ENCODE assay signal across 1 fruit fly cellular context in genomic region chr3L:14190625-14191475, dm6.
A peak's percentile ranks its signal among the peaks of the same experiment; 100 is the strongest.
TF ChIP-seq lines count a peak whose summit lies in the region.

Gene nuf (plus strand): TSS chr3L:14190870.

TF ChIP-seq in whole organism, embryonic, 481 proteins besides CTCF, POLR2A, EP300 and RAD21 (continued from another document and continues in another):
- TF ChIP-seq CG17359 (tag; optimal IDR thresholded peaks at IDR 0.05; lab: Kevin White, UChicago) (peak; percentile 34), ATbp (GFP tag; optimal IDR thresholded peaks at IDR 0.05; lab: Kevin White, UChicago) (peak; percentile 59), H15 (GFP tag; IDR thresholded peaks at IDR 0.05; lab: Robert Waterston, UW) (no peak), Gsc (GFP tag; IDR thresholded peaks at IDR 0.05; lab: Robert Waterston, UW) (no peak), CG31388 (GFP tag; optimal IDR thresholded peaks at IDR 0.05; lab: Kevin White, UChicago) (no peak), Opbp (GFP tag; IDR thresholded peaks at IDR 0.05; lab: Robert Waterston, UW; ENCODE audit: partially characterized antibody) (no peak; the same call in 2 of the 3 replicates), bbx (GFP tag; IDR thresholded peaks at IDR 0.05; lab: Robert Waterston, UW; ENCODE audit: partially characterized antibody) (peak; percentile 62), vnd (GFP tag; IDR thresholded peaks at IDR 0.05; lab: Robert Waterston, UW; ENCODE audit: partially characterized antibody) (no peak), CG15514 (GFP tag; optimal IDR thresholded peaks at IDR 0.05; lab: Kevin White, UChicago) (peak; percentile 44), tll (GFP tag; optimal IDR thresholded peaks at IDR 0.05; lab: Kevin White, UChicago) (no peak), YL-1 (GFP tag; optimal IDR thresholded peaks at IDR 0.05; lab: Kevin White, UChicago) (peak; percentile 17), HLH3B (GFP tag; IDR thresholded peaks at IDR 0.05; lab: Robert Waterston, UW) (no peak), CG14667 (GFP tag; IDR thresholded peaks at IDR 0.05; lab: Robert Waterston, UW) (no peak), CG5245 (GFP tag; optimal IDR thresholded peaks at IDR 0.05; lab: Kevin White, UChicago) (no peak), al (GFP tag; IDR thresholded peaks at IDR 0.05; lab: Robert Waterston, UW) (no peak), tx (GFP tag; optimal IDR thresholded peaks at IDR 0.05; lab: Kevin White, UChicago) (no peak), CG9609 (GFP tag; optimal IDR thresholded peaks at IDR 0.05; lab: Kevin White, UChicago) (no peak), Ets97D (GFP tag; optimal IDR thresholded peaks at IDR 0.05; lab: Kevin White, UChicago) (peak; percentile 88), Awh (GFP tag; IDR thresholded peaks at IDR 0.05; lab: Robert Waterston, UW) (peak; percentile 80), Jarid2 (GFP tag; optimal IDR thresholded peaks at IDR 0.05; lab: Kevin White, UChicago) (peak; percentile 96), stwl (tag; optimal IDR thresholded peaks at IDR 0.05; lab: Kevin White, UChicago) (peak; percentile 48), klu (GFP tag; IDR thresholded peaks at IDR 0.05; lab: Robert Waterston, UW) (no peak), CG16813 (GFP tag; IDR thresholded peaks at IDR 0.05; lab: Robert Waterston, UW; ENCODE audit: partially characterized antibody) (no peak), Tbp (GFP tag; optimal IDR thresholded peaks at IDR 0.05; lab: Kevin White, UChicago) (no peak), CG31224 (GFP tag; IDR thresholded peaks at IDR 0.05; lab: Robert Waterston, UW) (no peak), CG3726 (GFP tag; IDR thresholded peaks at IDR 0.05; lab: Robert Waterston, UW) (no peak), CG4707 (GFP tag; optimal IDR thresholded peaks at IDR 0.05; lab: Kevin White, UChicago) (peak; percentile 11), CG2712 (tag; optimal IDR thresholded peaks at IDR 0.05; lab: Kevin White, UChicago) (peak; percentile 46), Xrp1 (GFP tag; IDR thresholded peaks at IDR 0.05; lab: Robert Waterston, UW) (0 out of 2 replicates have a peak, but pooled peaks have one; percentile 37), Max (GFP tag; optimal IDR thresholded peaks at IDR 0.05; lab: Kevin White, UChicago) (peak; percentile 7), CG17385 (GFP tag; optimal IDR thresholded peaks at IDR 0.05; lab: Kevin White, UChicago) (peak; percentile 62), CG17361 (GFP tag; IDR thresholded peaks at IDR 0.05; lab: Robert Waterston, UW) (no peak; the same call in 2 of the 3 replicates), ERR (GFP tag; optimal IDR thresholded peaks at IDR 0.05; lab: Kevin White, UChicago) (no peak), hb (GFP tag; IDR thresholded peaks at IDR 0.05; lab: Robert Waterston, UW; ENCODE audit: partially characterized antibody) (no peak; the same call in 2 of the 3 replicates), CG2875 (GFP tag; optimal IDR thresholded peaks at IDR 0.05; lab: Kevin White, UChicago) (peak; percentile 24), knrl (GFP tag; IDR thresholded peaks at IDR 0.05; lab: Robert Waterston, UW; ENCODE audit: partially characterized antibody) (no peak), eve (GFP tag; optimal IDR thresholded peaks at IDR 0.05; lab: Kevin White, UChicago) (peak in 1 of 2 experiments; percentile 50), lola (GFP tag; optimal IDR thresholded peaks at IDR 0.05; lab: Kevin White, UChicago) (no peak), CG7745 (tag; optimal IDR thresholded peaks at IDR 0.05; lab: Kevin White, UChicago) (no peak), her (GFP tag; optimal IDR thresholded peaks at IDR 0.05; lab: Kevin White, UChicago) (peak; percentile 35), CG7556 (GFP tag; optimal IDR thresholded peaks at IDR 0.05; lab: Kevin White, UChicago) (no peak), CG12391 (tag; optimal IDR thresholded peaks at IDR 0.05; lab: Kevin White, UChicago) (no peak), CG9437 (GFP tag; optimal IDR thresholded peaks at IDR 0.05; lab: Kevin White, UChicago) (peak; percentile 3), Nf-YC (tag; optimal IDR thresholded peaks at IDR 0.05; lab: Kevin White, UChicago) (peak; percentile 23), Mad (GFP tag; optimal IDR thresholded peaks at IDR 0.05; lab: Kevin White, UChicago) (peak; percentile 25), fd102C (GFP tag; optimal IDR thresholded peaks at IDR 0.05; lab: Kevin White, UChicago) (no peak), wek (GFP tag; optimal IDR thresholded peaks at IDR 0.05; lab: Kevin White, UChicago) (peak; percentile 60), CG3281 (GFP tag; optimal IDR thresholded peaks at IDR 0.05; lab: Kevin White, UChicago) (peak; percentile 85), wor (GFP tag; IDR thresholded peaks at IDR 0.05; lab: Robert Waterston, UW) (no peak), sim (GFP tag; IDR thresholded peaks at IDR 0.05; lab: Robert Waterston, UW) (no peak), kah (GFP tag; optimal IDR thresholded peaks at IDR 0.05; lab: Kevin White, UChicago) (peak; percentile 62), scrt (GFP tag; optimal IDR thresholded peaks at IDR 0.05; lab: Kevin White, UChicago) (peak; percentile 84), NC2α (GFP tag; optimal IDR thresholded peaks at IDR 0.05; lab: Kevin White, UChicago) (peak; percentile 83), Nf-YB (GFP tag; optimal IDR thresholded peaks at IDR 0.05; lab: Kevin White, UChicago) (peak; percentile 26), CG14710 (tag; optimal IDR thresholded peaks at IDR 0.05; lab: Kevin White, UChicago) (peak; percentile 24), h (optimal IDR thresholded peaks at IDR 0.05; lab: Kevin White, UChicago) (no peak), Atf-2 (GFP tag; optimal IDR thresholded peaks at IDR 0.05; lab: Kevin White, UChicago) (no peak), CG3847 (GFP tag; IDR thresholded peaks at IDR 0.05; lab: Robert Waterston, UW) (no peak), CG6272 (GFP tag; IDR thresholded peaks at IDR 0.05; lab: Robert Waterston, UW) (no peak), CG10147 (GFP tag; optimal IDR thresholded peaks at IDR 0.05; lab: Kevin White, UChicago) (peak; percentile 54), CG12236 (GFP tag; optimal IDR thresholded peaks at IDR 0.05; lab: Kevin White, UChicago) (no peak), CG4730 (GFP tag; IDR thresholded peaks at IDR 0.05; lab: Robert Waterston, UW) (no peak), dmrt11E (tag; optimal IDR thresholded peaks at IDR 0.05; lab: Kevin White, UChicago) (no peak), Scr (GFP tag; IDR thresholded peaks at IDR 0.05; lab: Robert Waterston, UW; ENCODE audit: partially characterized antibody) (no peak), CG8281 (tag; optimal IDR thresholded peaks at IDR 0.05; lab: Kevin White, UChicago) (no peak), Hand (GFP tag; optimal IDR thresholded peaks at IDR 0.05; lab: Kevin White, UChicago) (peak; percentile 44), CG2116 (GFP tag; optimal IDR thresholded peaks at IDR 0.05; lab: Kevin White, UChicago) (peak; percentile 42), bigmax (GFP tag; optimal IDR thresholded peaks at IDR 0.05; lab: Kevin White, UChicago) (peak; percentile 24), CG4424 (GFP tag; optimal IDR thresholded peaks at IDR 0.05; lab: Kevin White, UChicago) (no peak), CG10267 (tag; optimal IDR thresholded peaks at IDR 0.05; lab: Kevin White, UChicago) (peak; percentile 54), ro (GFP tag; IDR thresholded peaks at IDR 0.05; lab: Robert Waterston, UW) (no peak), bsh (GFP tag; optimal IDR thresholded peaks at IDR 0.05; lab: Kevin White, UChicago) (peak in 1 of 2 experiments; percentile 24), trh (GFP tag; optimal IDR thresholded peaks at IDR 0.05; lab: Kevin White, UChicago) (no peak), row (GFP tag; IDR thresholded peaks at IDR 0.05; lab: Robert Waterston, UW) (no peak), Bgb (GFP tag; IDR thresholded peaks at IDR 0.05; lab: Robert Waterston, UW; ENCODE audit: partially characterized antibody) (peak; percentile 64), BtbVII (GFP tag; optimal IDR thresholded peaks at IDR 0.05; lab: Kevin White, UChicago) (peak; percentile 82), sr (GFP tag; IDR thresholded peaks at IDR 0.05; lab: Robert Waterston, UW) (peak; percentile 70; the same call in 2 of the 3 replicates), Doc2 (GFP tag; IDR thresholded peaks at IDR 0.05; lab: Robert Waterston, UW) (no peak), CG10321 (GFP tag; IDR thresholded peaks at IDR 0.05; lab: Robert Waterston, UW) (no peak), CG34422 (GFP tag; IDR thresholded peaks at IDR 0.05; lab: Robert Waterston, UW) (peak; percentile 73; the same call in 2 of the 3 replicates), Mes4 (GFP tag; optimal IDR thresholded peaks at IDR 0.05; lab: Kevin White, UChicago) (peak; percentile 9), Bteb2 (GFP tag; optimal IDR thresholded peaks at IDR 0.05; lab: Kevin White, UChicago) (no peak), twi (tag; optimal IDR thresholded peaks at IDR 0.05; lab: Kevin White, UChicago) (no peak), CG3407 (GFP tag; optimal IDR thresholded peaks at IDR 0.05; lab: Kevin White, UChicago) (peak; percentile 8), Neu2 (GFP tag; optimal IDR thresholded peaks at IDR 0.05; lab: Kevin White, UChicago; ENCODE audit: borderline replicate concordance) (no peak), CG12659 (GFP tag; optimal IDR thresholded peaks at IDR 0.05; lab: Kevin White, UChicago) (peak; percentile 62), CG11504 (tag; optimal IDR thresholded peaks at IDR 0.05; lab: Kevin White, UChicago) (peak; percentile 8), ara (GFP tag; IDR thresholded peaks at IDR 0.05; lab: Robert Waterston, UW) (no peak), Dip3 (GFP tag; optimal IDR thresholded peaks at IDR 0.05; lab: Kevin White, UChicago) (no peak), CG7928 (GFP tag; optimal IDR thresholded peaks at IDR 0.05; lab: Kevin White, UChicago) (peak; percentile 44), fd96Cb (tag; optimal IDR thresholded peaks at IDR 0.05; lab: Kevin White, UChicago) (no peak), CG15696 (tag; optimal IDR thresholded peaks at IDR 0.05; lab: Kevin White, UChicago) (no peak), CHES-1-like (GFP tag; optimal IDR thresholded peaks at IDR 0.05; lab: Kevin White, UChicago) (peak; percentile 37), ato (GFP tag; IDR thresholded peaks at IDR 0.05; lab: Robert Waterston, UW; ENCODE audit: partially characterized antibody) (0 out of 2 replicates have a peak, but pooled peaks have one; percentile 17), pho (GFP tag; optimal IDR thresholded peaks at IDR 0.05; lab: Kevin White, UChicago) (no peak), D19A (tag; optimal IDR thresholded peaks at IDR 0.05; lab: Kevin White, UChicago) (no peak), CG10979 (tag; optimal IDR thresholded peaks at IDR 0.05; lab: Kevin White, UChicago) (peak; percentile 18), CG5180 (GFP tag; optimal IDR thresholded peaks at IDR 0.05; lab: Kevin White, UChicago) (peak; percentile 62), gce (GFP tag; IDR thresholded peaks at IDR 0.05; lab: Robert Waterston, UW) (peak; percentile 85; the same call in 2 of the 3 replicates), CG16779 (GFP tag; IDR thresholded peaks at IDR 0.05; lab: Robert Waterston, UW) (peak; percentile 21; the same call in 1 of the 2 replicates), CG34224 (GFP tag; IDR thresholded peaks at IDR 0.05; lab: Robert Waterston, UW; ENCODE audit: partially characterized antibody) (no peak), shn (GFP tag; optimal IDR thresholded peaks at IDR 0.05; lab: Kevin White, UChicago) (no peak), CG18599 (GFP tag; optimal IDR thresholded peaks at IDR 0.05; lab: Kevin White, UChicago) (peak; percentile 68), sob (GFP tag; IDR thresholded peaks at IDR 0.05; lab: Robert Waterston, UW) (peak; percentile 29; the same call in 1 of the 2 replicates), dysf (GFP tag; IDR thresholded peaks at IDR 0.05; lab: Robert Waterston, UW) (no peak), Six4 (GFP tag; optimal IDR thresholded peaks at IDR 0.05; lab: Kevin White, UChicago) (peak; percentile 41), CG3163 (GFP tag; optimal IDR thresholded peaks at IDR 0.05; lab: Kevin White, UChicago) (peak; percentile 33), Dll (GFP tag; IDR thresholded peaks at IDR 0.05; lab: Robert Waterston, UW; ENCODE audit: partially characterized antibody) (no peak; the same call in 3 of the 4 replicates), zfh1 (GFP tag; IDR thresholded peaks at IDR 0.05; lab: Robert Waterston, UW) (peak; percentile 60; the same call in 2 of the 3 replicates), mld (GFP tag; IDR thresholded peaks at IDR 0.05; lab: Robert Waterston, UW; ENCODE audit: partially characterized antibody) (no peak), CG16863 (GFP tag; optimal IDR thresholded peaks at IDR 0.05; lab: Kevin White, UChicago) (no peak), Ets65A (GFP tag; lab: Kevin White, UChicago) (no peak), CG11696 (GFP tag; IDR thresholded peaks at IDR 0.05; lab: Robert Waterston, UW) (no peak; the same call in 1 of the 2 replicates), Ssrp (tag; optimal IDR thresholded peaks at IDR 0.05; lab: Kevin White, UChicago) (no peak), oc (tag; optimal IDR thresholded peaks at IDR 0.05; lab: Kevin White, UChicago) (no peak), Eip74EF (GFP tag; optimal IDR thresholded peaks at IDR 0.05; lab: Kevin White, UChicago) (peak in 1 of 2 experiments; percentile 83), repo (GFP tag; optimal IDR thresholded peaks at IDR 0.05; lab: Kevin White, UChicago) (peak; percentile 37), CG7786 (GFP tag; optimal IDR thresholded peaks at IDR 0.05; lab: Kevin White, UChicago) (no peak), CG4854 (GFP tag; optimal IDR thresholded peaks at IDR 0.05; lab: Kevin White, UChicago) (no peak), CG4820 (GFP tag; optimal IDR thresholded peaks at IDR 0.05; lab: Kevin White, UChicago) (no peak), CG33557 (GFP tag; optimal IDR thresholded peaks at IDR 0.05; lab: Kevin White, UChicago) (peak; percentile 24), fd64A (GFP tag; optimal IDR thresholded peaks at IDR 0.05; lab: Kevin White, UChicago) (peak; percentile 55), CG14965 (GFP tag; optimal IDR thresholded peaks at IDR 0.05; lab: Kevin White, UChicago; ENCODE audit: borderline replicate concordance) (no peak), Optix (GFP tag; IDR thresholded peaks at IDR 0.05; lab: Robert Waterston, UW) (no peak), corto (GFP tag; optimal IDR thresholded peaks at IDR 0.05; lab: Kevin White, UChicago) (no peak), p53 (GFP tag; optimal IDR thresholded peaks at IDR 0.05; lab: Kevin White, UChicago) (no peak), nmo (GFP tag; optimal IDR thresholded peaks at IDR 0.05; lab: Kevin White, UChicago) (peak; percentile 9), crc (GFP tag; optimal IDR thresholded peaks at IDR 0.05; lab: Kevin White, UChicago) (no peak), CG8944 (GFP tag; optimal IDR thresholded peaks at IDR 0.05; lab: Kevin White, UChicago) (no peak), Dfd (GFP tag; optimal IDR thresholded peaks at IDR 0.05; lab: Kevin White, UChicago) (no peak), seq (GFP tag; IDR thresholded peaks at IDR 0.05; lab: Robert Waterston, UW) (peak; percentile 30; the same call in 1 of the 2 replicates)
